Worm (Caenorhabditis elegans) whole organism, early embryonic: ENCODE results near the gene bath-20.

ENCODE experiments used
- ama-1 ChIP-seq: fragments of 150-350 bp; optimal IDR thresholded peaks from 2 replicates; lab custom pipeline; 2014
- ets-7 ChIP-seq: sonication (generic microtip); optimal IDR thresholded peaks from 2 replicates; lab custom pipeline; 2016; ENCODE audit warnings: missing genotype, missing genetic modification characterization, missing compliant biosample characterization
- pes-1 ChIP-seq: fragments of 200-800 bp; sonication (Bioruptor generic); IDR thresholded peaks from 2 replicates; pipeline ENCODE4 v1.3.6; 2022; ENCODE audit warnings: missing genetic modification reagents, missing genetic modification characterization, missing compliant biosample characterization

DNA sequence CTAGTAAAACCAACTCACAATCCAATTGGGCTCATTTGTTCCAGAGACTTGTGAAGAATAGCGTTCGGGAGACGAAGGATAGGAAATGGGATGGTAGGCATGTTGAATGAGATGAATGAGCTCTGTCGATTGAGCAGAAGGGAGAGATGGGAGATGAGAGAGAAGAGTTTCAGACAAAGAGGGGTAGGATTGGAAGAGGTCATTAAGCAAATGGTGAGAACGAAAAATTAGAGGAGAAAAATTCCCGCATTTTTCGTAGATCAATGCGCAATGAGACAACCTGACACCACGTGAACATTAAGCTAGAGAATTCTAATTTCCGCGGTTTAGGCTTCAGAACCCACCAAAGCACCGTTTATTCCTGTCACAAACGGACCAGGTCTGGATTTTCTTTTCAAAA is 21.6 kb upstream of the bath-20 start, which contains the start of gene F07E5.13:
- TF ChIP-seq ets-7 (no peak), ama-1 (no peak), pes-1 (GFP tag; lab: Robert Waterston, UW) (no peak)
